Worm (Caenorhabditis elegans): Measurements from ENCODE around the gene ptp-5.2.

The ptp-5.2 gene

ce11 chrIV:14766382-14766781 lies 5.6 kb upstream of the ptp-5.2 start, which contains the start of gene vti-1:
vti-1 (minus strand) TSS chrIV:14766665.
- TF ChIP-seq ceh-6 (GFP tag; optimal IDR thresholded peaks at IDR 0.05), result no peak
- TF ChIP-seq ttx-3 (tag; optimal IDR thresholded peaks at IDR 0.05), result no peak
- no peak for TF ChIP-seq unc-42 (tag; optimal IDR thresholded peaks at IDR 0.05)
- no peak for TF ChIP-seq ztf-16 (tag; optimal IDR thresholded peaks at IDR 0.05)
- no peak for TF ChIP-seq dve-1 (tag; optimal IDR thresholded peaks at IDR 0.05)
- no peak for TF ChIP-seq pha-4 (tag; optimal IDR thresholded peaks at IDR 0.05)
- TF ChIP-seq ref-2 (tag; optimal IDR thresholded peaks at IDR 0.05), result no peak
- no peak for TF ChIP-seq hlh-13 (GFP tag; optimal IDR thresholded peaks at IDR 0.05)
- TF ChIP-seq ceh-9 (tag; optimal IDR thresholded peaks at IDR 0.05), result no peak
- no peak for TF ChIP-seq unc-86 (tag; optimal IDR thresholded peaks at IDR 0.05)
- TF ChIP-seq zip-5 (tag; optimal IDR thresholded peaks at IDR 0.05), result no peak
- TF ChIP-seq hlh-30 (tag; optimal IDR thresholded peaks at IDR 0.05; ENCODE audit: insufficient read depth), result no peak
- no peak for TF ChIP-seq che-1 (tag; optimal IDR thresholded peaks at IDR 0.05)
- no peak for TF ChIP-seq madf-2 (tag; optimal IDR thresholded peaks at IDR 0.05)

- TF ChIP-seq pqm-1 (tag; optimal IDR thresholded peaks at IDR 0.05) (no peak), ahr-1 (tag; optimal IDR thresholded peaks at IDR 0.05) (no peak), che-1 (tag; optimal IDR thresholded peaks at IDR 0.05) (no peak), tbx-7 (tag; optimal IDR thresholded peaks at IDR 0.05) (no peak), ceh-14 (tag; optimal IDR thresholded peaks at IDR 0.05) (no peak)
These were observed 4.6 kb upstream of the ptp-5.2 start, which contains the start of gene Y57G11C.5 for ce11 chrIV:14765336-14765735. Y57G11C.5 (minus strand) TSS chrIV:14765436.

- TF ChIP-seq ceh-31 (tag; optimal IDR thresholded peaks at IDR 0.05) (no peak), npax-4 (tag; optimal IDR thresholded peaks at IDR 0.05) (no peak), ceh-22 (tag; optimal IDR thresholded peaks at IDR 0.05) (no peak), ceh-6 (GFP tag; optimal IDR thresholded peaks at IDR 0.05) (no peak), gmeb-2 (tag; optimal IDR thresholded peaks at IDR 0.05) (no peak), ets-4 (tag; optimal IDR thresholded peaks at IDR 0.05) (no peak), eyg-1 (tag; optimal IDR thresholded peaks at IDR 0.05) (no peak), ceh-19 (GFP tag; optimal IDR thresholded peaks at IDR 0.05) (no peak), ceh-45 (GFP tag; IDR thresholded peaks at IDR 0.05) (no peak), ama-1 (optimal IDR thresholded peaks at IDR 0.05) (no peak), T23F11.4 (GFP tag; optimal IDR thresholded peaks at IDR 0.05) (no peak), hlh-15 (tag; optimal IDR thresholded peaks at IDR 0.05) (no peak), ahr-1 (tag; optimal IDR thresholded peaks at IDR 0.05) (no peak), ceh-24 (tag; optimal IDR thresholded peaks at IDR 0.05) (no peak), ceh-2 (tag; optimal IDR thresholded peaks at IDR 0.05) (no peak), ref-2 (tag; optimal IDR thresholded peaks at IDR 0.05) (no peak)
These were observed 4.0 kb upstream of the ptp-5.2 start for ce11 chrIV:14764719-14765173.

ce11 chrIV:14763938-14764718 lies 3.4 kb upstream of the ptp-5.2 start:
- TF ChIP-seq ceh-2 (tag; optimal IDR thresholded peaks at IDR 0.05) (no peak), nfya-1 (tag; optimal IDR thresholded peaks at IDR 0.05) (no peak), pha-2 (tag; optimal IDR thresholded peaks at IDR 0.05) (no peak), unc-55 (GFP tag; optimal IDR thresholded peaks at IDR 0.05) (no peak), ceh-14 (tag; optimal IDR thresholded peaks at IDR 0.05) (no peak), hlh-6 (tag; optimal IDR thresholded peaks at IDR 0.05) (no peak), sdc-2 (tag; optimal IDR thresholded peaks at IDR 0.05) (no peak), elt-4 (tag; optimal IDR thresholded peaks at IDR 0.05) (no peak), lim-6 (tag; optimal IDR thresholded peaks at IDR 0.05) (no peak), fax-1 (tag; optimal IDR thresholded peaks at IDR 0.05) (no peak), ceh-22 (tag; optimal IDR thresholded peaks at IDR 0.05) (no peak), K02D7.2 (tag; optimal IDR thresholded peaks at IDR 0.05) (no peak)
